Fruit fly (Drosophila melanogaster) whole organism, embryonic: ENCODE measurements around the gene Osi10a.

Experiments used
- Adf1 ChIP-seq: fragments of 200-800 bp; sonication (Bioruptor generic); IDR thresholded peaks from 2 replicates; pipeline ENCODE4 v1.3.6; 2022; ENCODE audit warnings: missing biosample characterization, missing genetic modification characterization
- Atf3 ChIP-seq: fragments of 200-800 bp; sonication (Bioruptor generic); optimal IDR thresholded peaks from 3 replicates; lab custom pipeline; 2016; ENCODE audit warnings: missing biosample characterization, missing genetic modification characterization
- BEAF-32 ChIP-seq: fragments of 200-800 bp; sonication (Bioruptor generic); optimal IDR thresholded peaks from 3 replicates; lab custom pipeline; 2017; ENCODE audit warnings: missing biosample characterization, missing genetic modification characterization, mild to moderate bottlenecking, moderate library complexity, missing genetic modification reagents
- CG11504 ChIP-seq: fragments of 200-800 bp; sonication (Bioruptor generic); optimal IDR thresholded peaks from 3 replicates; lab custom pipeline; 2019; ENCODE audit warnings: missing biosample characterization, mild to moderate bottlenecking, missing genetic modification characterization, moderate library complexity
- CG12391 ChIP-seq: fragments of 200-800 bp; sonication (Bioruptor generic); optimal IDR thresholded peaks from 3 replicates; lab custom pipeline; 2018; ENCODE audit warnings: missing biosample characterization, mild to moderate bottlenecking, missing genetic modification characterization, moderate library complexity
- CG12942 ChIP-seq: fragments of 200-800 bp; sonication (Bioruptor generic); optimal IDR thresholded peaks from 3 replicates; lab custom pipeline; 2016; ENCODE audit warnings: missing biosample characterization, missing genetic modification characterization
- CG14710 ChIP-seq: fragments of 200-800 bp; sonication (Bioruptor generic); optimal IDR thresholded peaks from 3 replicates; lab custom pipeline; 2019; ENCODE audit warnings: missing biosample characterization, mild to moderate bottlenecking, missing genetic modification characterization, moderate library complexity
- CG2199 ChIP-seq: fragments of 200-800 bp; sonication (Bioruptor generic); IDR thresholded peaks from 3 replicates; pipeline ENCODE4 v1.3.6; 2022; ENCODE audit warnings: missing biosample characterization, missing genetic modification characterization
- CG3065 ChIP-seq: fragments of 200-800 bp; sonication (Bioruptor generic); optimal IDR thresholded peaks from 2 replicates; lab custom pipeline; 2016; ENCODE audit warnings: missing biosample characterization, missing genetic modification characterization
- CG31224 ChIP-seq: fragments of 200-800 bp; sonication (Bioruptor generic); IDR thresholded peaks from 2 replicates; pipeline ENCODE4 v1.3.6; 2022; ENCODE audit warnings: missing biosample characterization, missing genetic modification characterization
- CG31365 ChIP-seq: fragments of 200-800 bp; sonication (Bioruptor generic); optimal IDR thresholded peaks from 2 replicates; lab custom pipeline; 2018; ENCODE audit warnings: missing biosample characterization, mild to moderate bottlenecking, missing genetic modification characterization
- CG3838 ChIP-seq: fragments of 200-800 bp; sonication (Bioruptor generic); optimal IDR thresholded peaks from 3 replicates; lab custom pipeline; 2016; ENCODE audit warnings: missing biosample characterization, missing genetic modification characterization
- CG4820 ChIP-seq: fragments of 200-800 bp; sonication (Bioruptor generic); optimal IDR thresholded peaks from 3 replicates; lab custom pipeline; 2016; ENCODE audit warnings: missing biosample characterization, missing genetic modification characterization
- CG6791 ChIP-seq: fragments of 200-800 bp; sonication (Bioruptor generic); IDR thresholded peaks from 3 replicates; pipeline ENCODE4 v1.3.6; 2022; ENCODE audit warnings: missing biosample characterization, missing genetic modification characterization; ENCODE audit not compliant: partially characterized antibody
- CG7839 ChIP-seq: fragments of 200-800 bp; sonication (Bioruptor generic); optimal IDR thresholded peaks from 3 replicates; lab custom pipeline; 2018; ENCODE audit warnings: missing biosample characterization, mild to moderate bottlenecking, missing genetic modification characterization, moderate library complexity
- CG9817 ChIP-seq: fragments of 200-800 bp; sonication (Bioruptor generic); optimal IDR thresholded peaks from 2 replicates; lab custom pipeline; 2018; ENCODE audit warnings: missing biosample characterization, mild to moderate bottlenecking, missing genetic modification characterization, moderate library complexity
- CTCF ChIP-seq: fragments of 200-800 bp; sonication (Bioruptor generic); optimal IDR thresholded peaks from 2 replicates; lab custom pipeline; 2017; ENCODE audit warnings: missing biosample characterization, mild to moderate bottlenecking, missing genetic modification characterization, moderate library complexity
- D19B ChIP-seq: fragments of 200-800 bp; sonication (Bioruptor generic); optimal IDR thresholded peaks from 2 replicates; lab custom pipeline; 2017; ENCODE audit warnings: missing biosample characterization, mild to moderate bottlenecking, missing genetic modification characterization
- Dad ChIP-seq: fragments of 200-800 bp; sonication (Bioruptor generic); optimal IDR thresholded peaks from 3 replicates; lab custom pipeline; 2016; ENCODE audit warnings: missing biosample characterization, missing genetic modification characterization
- Dref ChIP-seq: fragments of 200-800 bp; sonication (Bioruptor generic); IDR thresholded peaks from 2 replicates; pipeline ENCODE4 v1.3.6; 2022; ENCODE audit warnings: missing biosample characterization, missing genetic modification characterization
- ERR ChIP-seq: fragments of 200-800 bp; sonication (Bioruptor generic); optimal IDR thresholded peaks from 2 replicates; lab custom pipeline; 2016; ENCODE audit warnings: missing biosample characterization, missing genetic modification characterization
- Ets65A ChIP-seq: fragments of 200-800 bp; sonication (Bioruptor generic); peaks from one replicate; lab custom pipeline; 2016; ENCODE audit warnings: missing biosample characterization, missing genetic modification characterization
- HHEX ChIP-seq: fragments of 200-800 bp; sonication (Bioruptor generic); optimal IDR thresholded peaks from 3 replicates; lab custom pipeline; 2017; ENCODE audit warnings: missing biosample characterization, mild to moderate bottlenecking, missing genetic modification characterization, missing genetic modification reagents
- HLH54F ChIP-seq: fragments of 200-800 bp; sonication (Bioruptor generic); optimal IDR thresholded peaks from 3 replicates; lab custom pipeline; 2016; ENCODE audit warnings: missing biosample characterization, missing genetic modification characterization
- Hr3 ChIP-seq: fragments of 200-800 bp; sonication (Bioruptor generic); optimal IDR thresholded peaks from 3 replicates; lab custom pipeline; 2016; ENCODE audit warnings: missing biosample characterization, missing genetic modification characterization
- Hr39 ChIP-seq: fragments of >200 bp; optimal IDR thresholded peaks from 2 replicates; lab custom pipeline; 2017
- Hr51 ChIP-seq, 2 experiments: fragments of 200-800 bp; sonication (Bioruptor generic); optimal IDR thresholded peaks; 2 replicates in 1 of 2; 3 replicates in 1 of 2; lab custom pipeline; 2016 to 2018; ENCODE audit warnings: missing biosample characterization in 2 of 2, missing genetic modification characterization in 2 of 2, mild to moderate bottlenecking in 1 of 2, moderate library complexity in 1 of 2
- MTF-1 ChIP-seq: fragments of 200-800 bp; sonication (Bioruptor generic); optimal IDR thresholded peaks from 2 replicates; lab custom pipeline; 2018; ENCODE audit warnings: missing biosample characterization, mild to moderate bottlenecking, missing genetic modification characterization, borderline replicate concordance
- Med ChIP-seq: fragments of 200-800 bp; sonication (Bioruptor generic); peaks from one replicate; lab custom pipeline; 2016; ENCODE audit warnings: missing biosample characterization, missing genetic modification characterization, mild to moderate bottlenecking, inconsistent platforms, moderate library complexity
- Mrtf ChIP-seq: fragments of 200-800 bp; sonication (Bioruptor generic); IDR thresholded peaks from 3 replicates; pipeline ENCODE4 v1.3.6; 2022; ENCODE audit warnings: missing biosample characterization, missing genetic modification characterization
- Pdp1 ChIP-seq, 2 experiments: fragments of 200-800 bp; sonication (Bioruptor generic); optimal IDR thresholded peaks; 3 replicates each; lab custom pipeline; 2016; ENCODE audit warnings: missing biosample characterization in 2 of 2, missing genetic modification characterization in 2 of 2, mild to moderate bottlenecking in 1 of 2, moderate library complexity in 1 of 2
- Xbp1 ChIP-seq: fragments of 200-800 bp; sonication (Bioruptor generic); optimal IDR thresholded peaks from 3 replicates; lab custom pipeline; 2016; ENCODE audit warnings: missing biosample characterization, mild to moderate bottlenecking, missing genetic modification characterization
- YL-1 ChIP-seq: fragments of 200-800 bp; sonication (Bioruptor generic); optimal IDR thresholded peaks from 3 replicates; lab custom pipeline; 2017; ENCODE audit warnings: missing biosample characterization, mild to moderate bottlenecking, missing genetic modification characterization
- ap ChIP-seq: fragments of 200-800 bp; sonication (Bioruptor generic); IDR thresholded peaks from 2 replicates; pipeline ENCODE4 v1.3.6; 2022; ENCODE audit warnings: missing biosample characterization, missing genetic modification characterization
- chinmo ChIP-seq: fragments of 200-800 bp; sonication (Bioruptor generic); IDR thresholded peaks from 4 replicates; pipeline ENCODE4 v1.3.6; 2022; ENCODE audit warnings: missing biosample characterization, missing genetic modification characterization; ENCODE audit not compliant: partially characterized antibody
- ci ChIP-seq: fragments of 200-800 bp; sonication (Bioruptor generic); IDR thresholded peaks from 3 replicates; pipeline ENCODE4 v1.3.6; 2022; ENCODE audit warnings: missing biosample characterization, missing genetic modification characterization
- emc ChIP-seq: fragments of 200-800 bp; sonication (Bioruptor generic); optimal IDR thresholded peaks from 2 replicates; lab custom pipeline; 2016; ENCODE audit warnings: missing biosample characterization, missing genetic modification characterization
- en ChIP-seq: fragments of 200-800 bp; sonication (Bioruptor generic); optimal IDR thresholded peaks from 2 replicates; lab custom pipeline; 2016; ENCODE audit warnings: missing biosample characterization, missing genetic modification characterization
- gem ChIP-seq: fragments of 200-800 bp; sonication (Bioruptor generic); optimal IDR thresholded peaks from 2 replicates; lab custom pipeline; 2019; ENCODE audit warnings: missing biosample characterization, mild to moderate bottlenecking, missing genetic modification characterization, moderate library complexity
- ham ChIP-seq: fragments of 200-800 bp; sonication (Bioruptor generic); IDR thresholded peaks from 2 replicates; pipeline ENCODE4 v1.3.6; 2022; ENCODE audit warnings: missing biosample characterization, missing genetic modification characterization
- klu ChIP-seq: fragments of 200-800 bp; sonication (Bioruptor generic); IDR thresholded peaks from 2 replicates; pipeline ENCODE4 v1.3.6; 2022; ENCODE audit warnings: missing biosample characterization, missing genetic modification characterization
- kni ChIP-seq: fragments of 200-800 bp; sonication (Bioruptor generic); optimal IDR thresholded peaks from 3 replicates; lab custom pipeline; 2017; ENCODE audit warnings: mild to moderate bottlenecking, missing biosample characterization, missing genetic modification reagents, missing genetic modification characterization
- lab ChIP-seq: fragments of 200-800 bp; sonication (Bioruptor generic); optimal IDR thresholded peaks from 3 replicates; lab custom pipeline; 2017; ENCODE audit warnings: missing biosample characterization, missing genetic modification characterization, mild to moderate bottlenecking, moderate library complexity, missing genetic modification reagents
- lbe ChIP-seq: fragments of 200-800 bp; sonication (Bioruptor generic); optimal IDR thresholded peaks from 2 replicates; lab custom pipeline; 2016; ENCODE audit warnings: missing biosample characterization, mild to moderate bottlenecking, missing genetic modification characterization
- onecut ChIP-seq: fragments of 200-800 bp; sonication (Bioruptor generic); IDR thresholded peaks from 2 replicates; pipeline ENCODE4 v1.3.6; 2022; ENCODE audit warnings: missing biosample characterization, missing genetic modification characterization
- ranshi ChIP-seq: fragments of 200-800 bp; sonication (Bioruptor generic); IDR thresholded peaks from 2 replicates; pipeline ENCODE4 v1.3.6; 2022; ENCODE audit warnings: missing biosample characterization, missing genetic modification characterization
- sd ChIP-seq: fragments of 200-800 bp; sonication (Bioruptor generic); optimal IDR thresholded peaks from 3 replicates; lab custom pipeline; 2018; ENCODE audit warnings: missing biosample characterization, mild to moderate bottlenecking, missing genetic modification characterization, moderate library complexity
- sens ChIP-seq: fragments of 200-800 bp; sonication (Bioruptor generic); peaks from one replicate; lab custom pipeline; 2016; ENCODE audit warnings: missing biosample characterization, missing genetic modification characterization
- tx ChIP-seq: fragments of 200-800 bp; sonication (Bioruptor generic); optimal IDR thresholded peaks from 2 replicates; lab custom pipeline; 2016; ENCODE audit warnings: missing biosample characterization, missing genetic modification characterization
- unc-4 ChIP-seq: fragments of 200-800 bp; sonication (Bioruptor generic); IDR thresholded peaks from 2 replicates; pipeline ENCODE4 v1.3.6; 2022; ENCODE audit warnings: missing biosample characterization, missing genetic modification characterization; ENCODE audit not compliant: partially characterized antibody
- vvl ChIP-seq: fragments of 200-800 bp; sonication (Bioruptor generic); IDR thresholded peaks from 2 replicates; pipeline ENCODE4 v1.3.6; 2022; ENCODE audit warnings: missing biosample characterization, missing genetic modification characterization
- zfh1 ChIP-seq: fragments of 200-800 bp; sonication (Bioruptor generic); IDR thresholded peaks from 3 replicates; pipeline ENCODE4 v1.3.6; 2022; ENCODE audit warnings: missing biosample characterization, missing genetic modification characterization

Gene Osi10a

DNA sequence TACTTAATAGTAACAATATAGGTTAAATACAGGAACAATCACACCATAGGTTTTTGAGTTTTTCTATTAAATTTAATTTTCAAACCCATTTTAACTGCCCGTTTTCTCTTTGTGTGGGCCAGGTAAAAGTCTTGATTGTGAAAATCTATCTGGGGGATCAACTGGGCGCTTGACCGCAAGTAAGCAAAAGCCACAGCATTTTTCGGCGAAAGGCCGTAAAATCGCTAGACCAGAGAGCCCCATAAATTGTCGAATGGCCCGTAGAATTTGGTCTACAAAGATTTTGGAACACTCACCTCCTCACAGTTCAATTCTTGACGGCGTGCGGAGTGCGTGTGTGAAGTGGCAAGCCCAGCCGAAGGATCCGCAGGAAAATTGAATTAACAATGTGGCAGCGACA lies 23.7 kb downstream of the Osi10a start, which contains the start of gene CG15594:
TSS of gene CG15594 (plus strand) at position 301 of the 400 bp plus-strand sequence.
- TF ChIP-seq lab (no peak), ranshi (GFP tag; lab: Robert Waterston, UW) (no peak), CG9817 (tag; lab: Kevin White, UChicago) (no peak), CG4820 (no peak), BEAF-32 (GFP tag; lab: Kevin White, UChicago) (no peak), unc-4 (GFP tag; lab: Robert Waterston, UW) (no peak), CG11504 (peak; percentile 20), Hr39 (lab: Kevin White, UChicago) (no peak), Atf3 (GFP tag; lab: Kevin White, UChicago) (no peak), Adf1 (no peak), chinmo (GFP tag; lab: Robert Waterston, UW) (no peak), onecut (GFP tag; lab: Robert Waterston, UW) (no peak), gem (tag; lab: Kevin White, UChicago) (peak; percentile 9), Hr51 (GFP tag; optimal IDR thresholded peaks at IDR 0.05; lab: Kevin White, UChicago) (peak in 1 of 2 experiments; percentile 10), emc (GFP tag; lab: Kevin White, UChicago) (no peak), CG12391 (tag; lab: Kevin White, UChicago) (no peak), ham (no peak), CG31224 (no peak), HLH54F (GFP tag; lab: Kevin White, UChicago) (no peak)

DNA sequence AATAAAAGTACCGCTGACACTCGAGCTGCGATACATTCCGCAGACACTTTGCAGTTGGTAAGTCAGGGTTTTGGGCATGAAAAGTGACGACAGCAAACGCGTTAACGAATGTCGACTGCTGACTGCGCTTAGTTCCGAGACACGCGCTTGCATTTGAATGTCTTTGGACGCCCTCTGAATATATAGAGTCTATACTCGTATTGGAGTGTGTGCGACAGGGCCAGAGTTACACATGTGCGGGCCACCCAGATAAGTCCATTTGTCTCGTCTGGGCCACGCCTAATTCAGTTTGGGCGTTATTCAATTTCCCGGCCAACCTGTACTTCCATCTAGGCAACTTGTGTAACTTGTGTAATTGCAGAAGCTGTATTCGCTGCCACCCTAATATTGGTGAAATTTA lies 26.5 kb downstream of the Osi10a start:
- TF ChIP-seq CG31365 (tag; lab: Kevin White, UChicago) (no peak), CG3065 (GFP tag; lab: Kevin White, UChicago) (no peak), kni (GFP tag; lab: Kevin White, UChicago) (peak; percentile 70), klu (GFP tag; lab: Robert Waterston, UW) (no peak), CG7839 (tag; lab: Kevin White, UChicago) (no peak), MTF-1 (no peak), CG14710 (no peak), Mrtf (GFP tag; lab: Robert Waterston, UW) (no peak), ci (GFP tag; lab: Robert Waterston, UW) (0 out of 3 replicates have a peak, but pooled peaks have one; percentile 20), Xbp1 (GFP tag; lab: Kevin White, UChicago) (no peak), D19B (GFP tag; lab: Kevin White, UChicago) (no peak), CTCF (GFP tag; lab: Kevin White, UChicago) (no peak), sens (GFP tag; lab: Kevin White, UChicago) (peak; percentile 43), en (GFP tag; lab: Kevin White, UChicago) (no peak), sd (tag; lab: Kevin White, UChicago) (peak; percentile 6), YL-1 (GFP tag; lab: Kevin White, UChicago) (no peak), CG12942 (GFP tag; lab: Kevin White, UChicago) (no peak), Dref (GFP tag; lab: Robert Waterston, UW) (no peak), ap (no peak), HHEX (GFP tag; lab: Kevin White, UChicago) (no peak), Pdp1 (GFP tag; optimal IDR thresholded peaks at IDR 0.05; lab: Kevin White, UChicago) (peak in 1 of 2 experiments; percentile 24), Dad (no peak), Hr3 (GFP tag; lab: Kevin White, UChicago) (no peak), CG3838 (GFP tag; lab: Kevin White, UChicago) (no peak), CG2199 (0 out of 3 replicates have a peak, but pooled peaks have one; percentile 52), tx (GFP tag; lab: Kevin White, UChicago) (no peak), ERR (GFP tag; lab: Kevin White, UChicago) (no peak), lbe (GFP tag; lab: Kevin White, UChicago) (no peak), Med (GFP tag; lab: Kevin White, UChicago) (peak; percentile 21), Ets65A (GFP tag; lab: Kevin White, UChicago) (peak; percentile 91), zfh1 (GFP tag; lab: Robert Waterston, UW) (no peak), CG6791 (GFP tag; lab: Robert Waterston, UW) (no peak), vvl (GFP tag; lab: Robert Waterston, UW) (peak; percentile 40; the same call in 1 of the 2 replicates)
